Fruit fly (Drosophila melanogaster): ENCODE measurements around the gene PH4alphaNE1.
A peak's percentile ranks its signal among the peaks of the same experiment; 100 is the strongest.

Gene PH4alphaNE1

dm6 chr3R:30450224-30450623, 49.9 kb downstream of the PH4alphaNE1 start (continued):
- TF ChIP-seq CG7357 (GFP tag; IDR thresholded peaks at IDR 0.05) (peak; percentile 47; the same call in 1 of the 3 replicates), BtbVII (GFP tag; optimal IDR thresholded peaks at IDR 0.05) (peak; percentile 90), CG17328 (GFP tag; IDR thresholded peaks at IDR 0.05) (peak; percentile 70), Hr51 (GFP tag; optimal IDR thresholded peaks at IDR 0.05) (peak in 1 of 2 experiments; percentile 76)

dm6 chr3R:30449446-30449845, 50.7 kb downstream of the PH4alphaNE1 start:
- TF ChIP-seq CG15601 (tag; optimal IDR thresholded peaks at IDR 0.05) (no peak), CG13287 (GFP tag; IDR thresholded peaks at IDR 0.05; ENCODE audit: partially characterized antibody) (no peak), sc (optimal IDR thresholded peaks at IDR 0.05) (no peak), sc (GFP tag; optimal IDR thresholded peaks at IDR 0.05) (no peak), crol (GFP tag; IDR thresholded peaks at IDR 0.05) (0 out of 2 replicates have a peak, but pooled peaks have one; percentile 5), CG11723 (GFP tag; optimal IDR thresholded peaks at IDR 0.05) (no peak), ftz-f1 (GFP tag; optimal IDR thresholded peaks at IDR 0.05) (peak; percentile 48), grn (GFP tag; optimal IDR thresholded peaks at IDR 0.05) (peak; percentile 29), HLH4C (GFP tag; IDR thresholded peaks at IDR 0.05; ENCODE audit: partially characterized antibody) (peak; percentile 8; the same call in 2 of the 3 replicates), GATAe (GFP tag; conservative IDR thresholded peaks at IDR 0.05) (peak; percentile 54; the same call in 1 of the 2 replicates), CG8924 (tag; optimal IDR thresholded peaks at IDR 0.05) (no peak), CG10209 (GFP tag; optimal IDR thresholded peaks at IDR 0.05) (no peak), ERR (GFP tag; optimal IDR thresholded peaks at IDR 0.05) (peak; percentile 48), lmd (GFP tag; IDR thresholded peaks at IDR 0.05) (no peak), CG7745 (tag; optimal IDR thresholded peaks at IDR 0.05) (no peak), CG7987 (GFP tag; optimal IDR thresholded peaks at IDR 0.05) (peak; percentile 98), sug (tag; optimal IDR thresholded peaks at IDR 0.05) (peak; percentile 92), mirr (GFP tag; optimal IDR thresholded peaks at IDR 0.05) (peak; percentile 78), CG8765 (GFP tag; IDR thresholded peaks at IDR 0.05) (no peak), gsb-n (tag; optimal IDR thresholded peaks at IDR 0.05) (no peak), pros (GFP tag; optimal IDR thresholded peaks at IDR 0.05) (no peak), BtbVII (GFP tag; optimal IDR thresholded peaks at IDR 0.05) (no peak), hth (optimal IDR thresholded peaks at IDR 0.05) (no peak), CG5245 (GFP tag; optimal IDR thresholded peaks at IDR 0.05) (no peak), Nf-YA (GFP tag; IDR thresholded peaks at IDR 0.05) (no peak), CG1024 (GFP tag; IDR thresholded peaks at IDR 0.05) (no peak), Med (GFP tag) (peak; percentile 60), CG6765 (GFP tag; optimal IDR thresholded peaks at IDR 0.05) (no peak), CG10543 (GFP tag; optimal IDR thresholded peaks at IDR 0.05) (no peak), chinmo (GFP tag; IDR thresholded peaks at IDR 0.05; ENCODE audit: partially characterized antibody) (peak; percentile 61; the same call in 2 of the 4 replicates), Hmx (GFP tag; optimal IDR thresholded peaks at IDR 0.05) (no peak), CG9609 (GFP tag; optimal IDR thresholded peaks at IDR 0.05) (no peak), fd64A (GFP tag; optimal IDR thresholded peaks at IDR 0.05) (no peak), cas (GFP tag; IDR thresholded peaks at IDR 0.05) (no peak), pita (GFP tag; optimal IDR thresholded peaks at IDR 0.05) (no peak), CG34422 (GFP tag; IDR thresholded peaks at IDR 0.05) (no peak), run (tag; optimal IDR thresholded peaks at IDR 0.05) (peak; percentile 70), row (GFP tag; IDR thresholded peaks at IDR 0.05) (no peak), ab (GFP tag; optimal IDR thresholded peaks at IDR 0.05) (no peak), CG2889 (GFP tag; IDR thresholded peaks at IDR 0.05) (no peak), CG7963 (GFP tag; IDR thresholded peaks at IDR 0.05; ENCODE audit: partially characterized antibody) (no peak), Usf (GFP tag; optimal IDR thresholded peaks at IDR 0.05) (no peak), CG17802 (tag; optimal IDR thresholded peaks at IDR 0.05) (no peak), sens (GFP tag) (peak; percentile 66), CG10366 (GFP tag; IDR thresholded peaks at IDR 0.05) (no peak), wdn (GFP tag; IDR thresholded peaks at IDR 0.05) (no peak), cwo (GFP tag; optimal IDR thresholded peaks at IDR 0.05) (peak; percentile 8)
